1 fruit fly cellular context compared by ENCODE assay signal in genomic region chr3R:31882600-31882999, dm6.
A peak's percentile ranks its signal among the peaks of the same experiment; 100 is the strongest.
TF ChIP-seq lines count a peak whose summit lies in the region.

No protein-coding gene starts in this region.

TF ChIP-seq in whole organism, embryonic, 481 proteins besides CTCF, POLR2A, EP300 and RAD21 (continued from another document):
- no peak for TF ChIP-seq Doc2 (GFP tag; IDR thresholded peaks at IDR 0.05; lab: Robert Waterston, UW)
- TF ChIP-seq CG16863 (GFP tag; optimal IDR thresholded peaks at IDR 0.05; lab: Kevin White, UChicago), result no peak
- peak; percentile 69 for TF ChIP-seq Med (GFP tag; lab: Kevin White, UChicago)
- no peak for TF ChIP-seq knrl (GFP tag; IDR thresholded peaks at IDR 0.05; lab: Robert Waterston, UW; ENCODE audit: partially characterized antibody)
- TF ChIP-seq CG8290 (GFP tag; optimal IDR thresholded peaks at IDR 0.05; lab: Kevin White, UChicago), result no peak
- TF ChIP-seq CG8290 (tag; optimal IDR thresholded peaks at IDR 0.05; lab: Kevin White, UChicago), result peak in 1 of 2 experiments; percentile 28
- TF ChIP-seq tx (GFP tag; optimal IDR thresholded peaks at IDR 0.05; lab: Kevin White, UChicago), result no peak
- no peak for TF ChIP-seq Awh (GFP tag; IDR thresholded peaks at IDR 0.05; lab: Robert Waterston, UW)
- TF ChIP-seq CG18599 (GFP tag; optimal IDR thresholded peaks at IDR 0.05; lab: Kevin White, UChicago), result peak; percentile 31
- TF ChIP-seq Mes4 (GFP tag; optimal IDR thresholded peaks at IDR 0.05; lab: Kevin White, UChicago), result no peak
- no peak for TF ChIP-seq CG10267 (tag; optimal IDR thresholded peaks at IDR 0.05; lab: Kevin White, UChicago)
- no peak for TF ChIP-seq ro (GFP tag; IDR thresholded peaks at IDR 0.05; lab: Robert Waterston, UW)
- no peak for TF ChIP-seq Pdp1 (GFP tag; optimal IDR thresholded peaks at IDR 0.05; lab: Kevin White, UChicago)
- TF ChIP-seq Hr39 (optimal IDR thresholded peaks at IDR 0.05; lab: Kevin White, UChicago), result no peak
- no peak for TF ChIP-seq CG4404 (GFP tag; IDR thresholded peaks at IDR 0.05; lab: Robert Waterston, UW)
- no peak for TF ChIP-seq Deaf1 (tag; optimal IDR thresholded peaks at IDR 0.05; lab: Kevin White, UChicago)
- peak; percentile 53 for TF ChIP-seq abd-A (tag; optimal IDR thresholded peaks at IDR 0.05; lab: Kevin White, UChicago)
- no peak for TF ChIP-seq Adf1 (GFP tag; IDR thresholded peaks at IDR 0.05; lab: Robert Waterston, UW)
- TF ChIP-seq Usf (GFP tag; optimal IDR thresholded peaks at IDR 0.05; lab: Kevin White, UChicago), result no peak
- no peak for TF ChIP-seq CG2875 (GFP tag; optimal IDR thresholded peaks at IDR 0.05; lab: Kevin White, UChicago)
- no peak for TF ChIP-seq exex (tag; optimal IDR thresholded peaks at IDR 0.05; lab: Kevin White, UChicago)
- TF ChIP-seq onecut (GFP tag; IDR thresholded peaks at IDR 0.05; lab: Robert Waterston, UW), result no peak
- no peak for TF ChIP-seq CG11723 (GFP tag; optimal IDR thresholded peaks at IDR 0.05; lab: Kevin White, UChicago)
- no peak for TF ChIP-seq dati (GFP tag; IDR thresholded peaks at IDR 0.05; lab: Robert Waterston, UW)
- no peak for TF ChIP-seq slou (GFP tag; optimal IDR thresholded peaks at IDR 0.05; lab: Kevin White, UChicago)
- TF ChIP-seq CG10462 (GFP tag; optimal IDR thresholded peaks at IDR 0.05; lab: Kevin White, UChicago), result no peak
- TF ChIP-seq CG9609 (GFP tag; optimal IDR thresholded peaks at IDR 0.05; lab: Kevin White, UChicago), result no peak
- TF ChIP-seq lilli (GFP tag; optimal IDR thresholded peaks at IDR 0.05; lab: Kevin White, UChicago), result no peak
- TF ChIP-seq CG17328 (GFP tag; IDR thresholded peaks at IDR 0.05; lab: Robert Waterston, UW), result no peak
- no peak for TF ChIP-seq nmo (GFP tag; optimal IDR thresholded peaks at IDR 0.05; lab: Kevin White, UChicago)
- no peak for TF ChIP-seq CG13296 (GFP tag; optimal IDR thresholded peaks at IDR 0.05; lab: Kevin White, UChicago)
- no peak for TF ChIP-seq CG33557 (GFP tag; optimal IDR thresholded peaks at IDR 0.05; lab: Kevin White, UChicago)
- no peak for TF ChIP-seq C15 (GFP tag; IDR thresholded peaks at IDR 0.05; lab: Robert Waterston, UW)
- peak; percentile 5 for TF ChIP-seq CG7556 (GFP tag; optimal IDR thresholded peaks at IDR 0.05; lab: Kevin White, UChicago)
- no peak for TF ChIP-seq Sox100B (GFP tag; optimal IDR thresholded peaks at IDR 0.05; lab: Kevin White, UChicago)
- no peak for TF ChIP-seq CG34376 (GFP tag; optimal IDR thresholded peaks at IDR 0.05; lab: Kevin White, UChicago)
- TF ChIP-seq CG5953 (GFP tag; IDR thresholded peaks at IDR 0.05; lab: Robert Waterston, UW), result no peak
- TF ChIP-seq dmrt99B (tag; optimal IDR thresholded peaks at IDR 0.05; lab: Kevin White, UChicago), result no peak
- TF ChIP-seq Elba2 (GFP tag; optimal IDR thresholded peaks at IDR 0.05; lab: Kevin White, UChicago), result no peak
- no peak for TF ChIP-seq gro (GFP tag; optimal IDR thresholded peaks at IDR 0.05; lab: Kevin White, UChicago)
- TF ChIP-seq crp (GFP tag; optimal IDR thresholded peaks at IDR 0.05; lab: Kevin White, UChicago), result no peak
- no peak for TF ChIP-seq cas (GFP tag; IDR thresholded peaks at IDR 0.05; lab: Robert Waterston, UW)
- TF ChIP-seq crc (GFP tag; optimal IDR thresholded peaks at IDR 0.05; lab: Kevin White, UChicago), result no peak
- no peak for TF ChIP-seq Atf-2 (GFP tag; optimal IDR thresholded peaks at IDR 0.05; lab: Kevin White, UChicago)
- TF ChIP-seq CG3995 (GFP tag; optimal IDR thresholded peaks at IDR 0.05; lab: Kevin White, UChicago), result no peak
- no peak for TF ChIP-seq CG6813 (GFP tag; optimal IDR thresholded peaks at IDR 0.05; lab: Kevin White, UChicago)
- no peak for TF ChIP-seq eyg (GFP tag; optimal IDR thresholded peaks at IDR 0.05; lab: Kevin White, UChicago)
- no peak for TF ChIP-seq repo (GFP tag; optimal IDR thresholded peaks at IDR 0.05; lab: Kevin White, UChicago)
- no peak for TF ChIP-seq luna (GFP tag; optimal IDR thresholded peaks at IDR 0.05; lab: Kevin White, UChicago)
- no peak for TF ChIP-seq CG8478 (optimal IDR thresholded peaks at IDR 0.05; lab: Kevin White, UChicago)
- no peak for TF ChIP-seq CG8359 (GFP tag; optimal IDR thresholded peaks at IDR 0.05; lab: Kevin White, UChicago; ENCODE audit: borderline replicate concordance)
- TF ChIP-seq pho (GFP tag; optimal IDR thresholded peaks at IDR 0.05; lab: Kevin White, UChicago), result no peak
- no peak for TF ChIP-seq Optix (GFP tag; IDR thresholded peaks at IDR 0.05; lab: Robert Waterston, UW)
- no peak for TF ChIP-seq CG7786 (GFP tag; optimal IDR thresholded peaks at IDR 0.05; lab: Kevin White, UChicago)
- TF ChIP-seq ken (GFP tag; IDR thresholded peaks at IDR 0.05; lab: Robert Waterston, UW), result no peak
- TF ChIP-seq H2.0 (GFP tag; IDR thresholded peaks at IDR 0.05; lab: Robert Waterston, UW), result no peak
- no peak for TF ChIP-seq CG9797 (GFP tag; optimal IDR thresholded peaks at IDR 0.05; lab: Kevin White, UChicago)
- TF ChIP-seq CG10366 (GFP tag; IDR thresholded peaks at IDR 0.05; lab: Robert Waterston, UW), result no peak
- no peak for TF ChIP-seq org-1 (GFP tag; optimal IDR thresholded peaks at IDR 0.05; lab: Kevin White, UChicago)
- TF ChIP-seq CG12769 (tag; optimal IDR thresholded peaks at IDR 0.05; lab: Kevin White, UChicago), result no peak
- no peak for TF ChIP-seq br (optimal IDR thresholded peaks at IDR 0.05; lab: Kevin White, UChicago)
- TF ChIP-seq sim (GFP tag; IDR thresholded peaks at IDR 0.05; lab: Robert Waterston, UW), result no peak
- TF ChIP-seq CG4820 (GFP tag; optimal IDR thresholded peaks at IDR 0.05; lab: Kevin White, UChicago), result no peak
- no peak for TF ChIP-seq CG11560 (tag; IDR thresholded peaks at IDR 0.05; lab: Robert Waterston, UW)
- no peak for TF ChIP-seq CG8388 (GFP tag; optimal IDR thresholded peaks at IDR 0.05; lab: Kevin White, UChicago)
- peak; percentile 38 for TF ChIP-seq lab (GFP tag; optimal IDR thresholded peaks at IDR 0.05; lab: Kevin White, UChicago)
- no peak for TF ChIP-seq Kr (GFP tag; optimal IDR thresholded peaks at IDR 0.05; lab: Kevin White, UChicago)
- no peak for TF ChIP-seq ara (GFP tag; IDR thresholded peaks at IDR 0.05; lab: Robert Waterston, UW)
- TF ChIP-seq CG1832 (GFP tag; optimal IDR thresholded peaks at IDR 0.05; lab: Kevin White, UChicago), result no peak
- no peak for TF ChIP-seq ab (GFP tag; optimal IDR thresholded peaks at IDR 0.05; lab: Kevin White, UChicago)
- no peak for TF ChIP-seq Hand (GFP tag; optimal IDR thresholded peaks at IDR 0.05; lab: Kevin White, UChicago)
- TF ChIP-seq CG2678 (tag; optimal IDR thresholded peaks at IDR 0.05; lab: Kevin White, UChicago), result peak; percentile 6
- TF ChIP-seq CG8924 (tag; optimal IDR thresholded peaks at IDR 0.05; lab: Kevin White, UChicago), result no peak
- peak; percentile 5 for TF ChIP-seq CG17359 (tag; optimal IDR thresholded peaks at IDR 0.05; lab: Kevin White, UChicago)
- no peak for TF ChIP-seq trem (tag; optimal IDR thresholded peaks at IDR 0.05; lab: Kevin White, UChicago)
- no peak for TF ChIP-seq CG12104 (GFP tag; optimal IDR thresholded peaks at IDR 0.05; lab: Kevin White, UChicago)
- TF ChIP-seq Dip2 (GFP tag; IDR thresholded peaks at IDR 0.05; lab: Robert Waterston, UW), result no peak
- TF ChIP-seq Hr78 (GFP tag; optimal IDR thresholded peaks at IDR 0.05; lab: Kevin White, UChicago), result no peak
- TF ChIP-seq ase (GFP tag; IDR thresholded peaks at IDR 0.05; lab: Robert Waterston, UW), result no peak
- no peak for TF ChIP-seq CG17612 (GFP tag; IDR thresholded peaks at IDR 0.05; lab: Robert Waterston, UW)
- TF ChIP-seq chm (GFP tag; IDR thresholded peaks at IDR 0.05; lab: Robert Waterston, UW), result 0 out of 2 replicates have a peak, but pooled peaks have one; percentile 12
- TF ChIP-seq gem (tag; optimal IDR thresholded peaks at IDR 0.05; lab: Kevin White, UChicago), result peak; percentile 35
- TF ChIP-seq CG13123 (GFP tag; optimal IDR thresholded peaks at IDR 0.05; lab: Kevin White, UChicago), result no peak
- TF ChIP-seq eve (GFP tag; optimal IDR thresholded peaks at IDR 0.05; lab: Kevin White, UChicago), result peak in 1 of 2 experiments; percentile 25
- TF ChIP-seq sisA (GFP tag; IDR thresholded peaks at IDR 0.05; lab: Robert Waterston, UW), result 0 out of 2 replicates have a peak, but pooled peaks have one; percentile 11
- no peak for TF ChIP-seq HHEX (GFP tag; optimal IDR thresholded peaks at IDR 0.05; lab: Kevin White, UChicago)
- no peak for TF ChIP-seq Vsx1 (GFP tag; optimal IDR thresholded peaks at IDR 0.05; lab: Kevin White, UChicago)
- no peak for TF ChIP-seq CG3065 (GFP tag; optimal IDR thresholded peaks at IDR 0.05; lab: Kevin White, UChicago)
- no peak for TF ChIP-seq CG42726 (GFP tag; IDR thresholded peaks at IDR 0.05; lab: Robert Waterston, UW; ENCODE audit: partially characterized antibody)
- TF ChIP-seq CG4328 (GFP tag; optimal IDR thresholded peaks at IDR 0.05; lab: Kevin White, UChicago), result no peak
- TF ChIP-seq D19B (GFP tag; optimal IDR thresholded peaks at IDR 0.05; lab: Kevin White, UChicago), result no peak
- no peak for TF ChIP-seq CG17568 (GFP tag; optimal IDR thresholded peaks at IDR 0.05; lab: Kevin White, UChicago)
- TF ChIP-seq PHDP (tag; optimal IDR thresholded peaks at IDR 0.05; lab: Kevin White, UChicago), result no peak
- TF ChIP-seq mam (GFP tag; optimal IDR thresholded peaks at IDR 0.05; lab: Kevin White, UChicago), result no peak
- TF ChIP-seq dmrt11E (tag; optimal IDR thresholded peaks at IDR 0.05; lab: Kevin White, UChicago), result no peak
- no peak for TF ChIP-seq CG7745 (tag; optimal IDR thresholded peaks at IDR 0.05; lab: Kevin White, UChicago)
- TF ChIP-seq bcd (GFP tag; optimal IDR thresholded peaks at IDR 0.05; lab: Kevin White, UChicago), result peak; percentile 0
- peak; percentile 63 for TF ChIP-seq sens (GFP tag; lab: Kevin White, UChicago)
- TF ChIP-seq CG10959 (GFP tag; IDR thresholded peaks at IDR 0.05; lab: Robert Waterston, UW), result no peak
- peak; percentile 34 for TF ChIP-seq CG2120 (GFP tag; optimal IDR thresholded peaks at IDR 0.05; lab: Kevin White, UChicago)
- no peak for TF ChIP-seq HmgZ (tag; optimal IDR thresholded peaks at IDR 0.05; lab: Kevin White, UChicago)
- no peak for TF ChIP-seq CG14050 (GFP tag; IDR thresholded peaks at IDR 0.05; lab: Robert Waterston, UW)
- no peak for TF ChIP-seq CG15479 (GFP tag; optimal IDR thresholded peaks at IDR 0.05; lab: Kevin White, UChicago)
- no peak for TF ChIP-seq ham (GFP tag; IDR thresholded peaks at IDR 0.05; lab: Robert Waterston, UW)
- TF ChIP-seq Eip74EF (GFP tag; optimal IDR thresholded peaks at IDR 0.05; lab: Kevin White, UChicago), result no peak
- no peak for TF ChIP-seq zen (tag; optimal IDR thresholded peaks at IDR 0.05; lab: Kevin White, UChicago)
- no peak for TF ChIP-seq rib (GFP tag; IDR thresholded peaks at IDR 0.05; lab: Robert Waterston, UW)
- TF ChIP-seq Atf6 (GFP tag; IDR thresholded peaks at IDR 0.05; lab: Robert Waterston, UW), result no peak
- no peak for TF ChIP-seq NK7.1 (GFP tag; optimal IDR thresholded peaks at IDR 0.05; lab: Kevin White, UChicago)
- TF ChIP-seq row (GFP tag; IDR thresholded peaks at IDR 0.05; lab: Robert Waterston, UW), result peak; percentile 27; the same call in 1 of the 3 replicates
- no peak for TF ChIP-seq disco-r (GFP tag; optimal IDR thresholded peaks at IDR 0.05; lab: Kevin White, UChicago)
- no peak for TF ChIP-seq unpg (GFP tag; optimal IDR thresholded peaks at IDR 0.05; lab: Kevin White, UChicago)
- no peak for TF ChIP-seq Bgb (GFP tag; IDR thresholded peaks at IDR 0.05; lab: Robert Waterston, UW; ENCODE audit: partially characterized antibody)
- no peak for TF ChIP-seq MBD-R2 (GFP tag; IDR thresholded peaks at IDR 0.05; lab: Robert Waterston, UW)
- no peak for TF ChIP-seq CG14014 (GFP tag; IDR thresholded peaks at IDR 0.05; lab: Robert Waterston, UW)
- TF ChIP-seq E2f2 (GFP tag; IDR thresholded peaks at IDR 0.05; lab: Robert Waterston, UW), result no peak
- no peak for TF ChIP-seq nerfin-2 (GFP tag; IDR thresholded peaks at IDR 0.05; lab: Robert Waterston, UW; ENCODE audit: partially characterized antibody)
- no peak for TF ChIP-seq HLH4C (GFP tag; IDR thresholded peaks at IDR 0.05; lab: Robert Waterston, UW; ENCODE audit: partially characterized antibody)
- no peak for TF ChIP-seq CG32767 (GFP tag; IDR thresholded peaks at IDR 0.05; lab: Robert Waterston, UW)
- no peak for TF ChIP-seq CG8944 (GFP tag; optimal IDR thresholded peaks at IDR 0.05; lab: Kevin White, UChicago)
- TF ChIP-seq CG13624 (GFP tag; optimal IDR thresholded peaks at IDR 0.05; lab: Kevin White, UChicago), result no peak
- TF ChIP-seq CG1233 (GFP tag; optimal IDR thresholded peaks at IDR 0.05; lab: Kevin White, UChicago), result no peak
- no peak for TF ChIP-seq ssp (GFP tag; IDR thresholded peaks at IDR 0.05; lab: Robert Waterston, UW)
- TF ChIP-seq amos (GFP tag; IDR thresholded peaks at IDR 0.05; lab: Robert Waterston, UW; ENCODE audit: partially characterized antibody), result no peak
- peak; percentile 25 for TF ChIP-seq CG1603 (tag; optimal IDR thresholded peaks at IDR 0.05; lab: Kevin White, UChicago)
TF ChIP-seq in whole organism, embryonic: peak in this region for 26.
